Fruit fly (Drosophila melanogaster): Measurements from ENCODE around the gene CG17202.

CG17202 gene

dm6 chr3R:12422379-12422975, at the start of gene CG17202, which contains the start of gene Scgbeta:
TSS of gene CG17202 (plus strand) at chr3R:12422768.
TSS of gene Scgbeta (minus strand) at chr3R:12422429.
- TF ChIP-seq Hnf4 (GFP tag; optimal IDR thresholded peaks at IDR 0.05) (no peak), Hr83 (GFP tag; optimal IDR thresholded peaks at IDR 0.05; ENCODE audit: poor library complexity, severe bottlenecking) (peak; percentile 56), Abd-B (GFP tag; optimal IDR thresholded peaks at IDR 0.05) (no peak), rgr (GFP tag; optimal IDR thresholded peaks at IDR 0.05) (no peak), brk (GFP tag; optimal IDR thresholded peaks at IDR 0.05) (no peak)

DNA sequence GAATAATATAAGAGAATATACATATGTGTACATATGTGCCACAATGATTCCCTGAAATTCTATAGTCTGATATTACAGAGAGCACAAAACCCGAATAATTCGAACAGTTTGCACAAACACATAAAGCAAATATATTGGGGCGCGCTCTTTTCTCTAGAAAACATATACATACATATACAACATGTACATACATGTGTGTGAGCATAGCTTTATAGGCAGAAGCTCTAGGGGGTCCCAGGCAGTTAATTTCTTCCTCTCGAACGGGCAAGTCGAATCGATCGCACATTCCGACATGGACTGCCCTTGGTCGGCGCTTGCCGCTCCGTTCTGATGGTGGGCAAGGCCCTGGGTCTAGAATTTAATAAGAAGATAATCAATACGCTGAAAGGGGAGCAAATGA, 49.8 kb upstream of the CG17202 start, which contains the start of gene GstD3:
Gene GstD3 (plus strand): TSS at position 269 of the 400 bp plus-strand sequence.
- TF ChIP-seq brk (GFP tag; optimal IDR thresholded peaks at IDR 0.05) (no peak), usp (GFP tag; optimal IDR thresholded peaks at IDR 0.05) (no peak), Jra (GFP tag; optimal IDR thresholded peaks at IDR 0.05) (no peak), dl (GFP tag; optimal IDR thresholded peaks at IDR 0.05; ENCODE audit: insufficient read depth in 1 of 2, partially characterized antibody in 2 of 2) (no peak), woc (GFP tag; optimal IDR thresholded peaks at IDR 0.05) (no peak), Myc (optimal IDR thresholded peaks at IDR 0.05) (no peak), rgr (GFP tag; optimal IDR thresholded peaks at IDR 0.05) (no peak), ey (GFP tag; optimal IDR thresholded peaks at IDR 0.05) (no peak), Dfd (GFP tag; optimal IDR thresholded peaks at IDR 0.05) (no peak), psq (GFP tag; optimal IDR thresholded peaks at IDR 0.05) (no peak), Rel (GFP tag; optimal IDR thresholded peaks at IDR 0.05) (no peak), Rel (tag; optimal IDR thresholded peaks at IDR 0.05) (no peak), OdsH (GFP tag; optimal IDR thresholded peaks at IDR 0.05) (no peak), fru (GFP tag; optimal IDR thresholded peaks at IDR 0.05) (no peak), Dif (GFP tag; optimal IDR thresholded peaks at IDR 0.05; ENCODE audit: partially characterized antibody) (no peak), Mio (GFP tag; optimal IDR thresholded peaks at IDR 0.05) (no peak), Hr83 (GFP tag; optimal IDR thresholded peaks at IDR 0.05; ENCODE audit: poor library complexity, severe bottlenecking) (no peak)

- TF ChIP-seq dl (GFP tag; optimal IDR thresholded peaks at IDR 0.05; ENCODE audit: insufficient read depth in 1 of 2, partially characterized antibody in 2 of 2), result no peak
Observed at dm6 chr3R:12373800-12374199, 48.8 kb upstream of the CG17202 start, which contains the start of gene GstD4. TSS of gene GstD4 (plus strand) at chr3R:12374100.

- no peak for TF ChIP-seq Mio (GFP tag; optimal IDR thresholded peaks at IDR 0.05)
- TF ChIP-seq GATAd (GFP tag; optimal IDR thresholded peaks at IDR 0.05), result no peak
- TF ChIP-seq CG32264 (GFP tag; optimal IDR thresholded peaks at IDR 0.05), result no peak
- TF ChIP-seq psq (GFP tag; optimal IDR thresholded peaks at IDR 0.05), result no peak
- TF ChIP-seq ey (GFP tag; optimal IDR thresholded peaks at IDR 0.05), result no peak
- no peak for TF ChIP-seq Abd-B (GFP tag; optimal IDR thresholded peaks at IDR 0.05)
- TF ChIP-seq Dif (GFP tag; optimal IDR thresholded peaks at IDR 0.05; ENCODE audit: partially characterized antibody), result no peak
- no peak for TF ChIP-seq foxo (GFP tag; optimal IDR thresholded peaks at IDR 0.05)
- no peak for TF ChIP-seq usp (GFP tag; optimal IDR thresholded peaks at IDR 0.05)
- TF ChIP-seq Jra (GFP tag; optimal IDR thresholded peaks at IDR 0.05), result no peak
- no peak for TF ChIP-seq sv (GFP tag; optimal IDR thresholded peaks at IDR 0.05)
- no peak for TF ChIP-seq Sp1 (GFP tag; optimal IDR thresholded peaks at IDR 0.05)
- no peak for TF ChIP-seq dl (GFP tag; optimal IDR thresholded peaks at IDR 0.05; ENCODE audit: insufficient read depth in 1 of 2, partially characterized antibody in 2 of 2)
Observed at dm6 chr3R:12375258-12375783, 47.2 kb upstream of the CG17202 start, which contains the start of gene GstD5. TSS of gene GstD5 (plus strand) at chr3R:12375733.

- TF ChIP-seq fru (GFP tag; optimal IDR thresholded peaks at IDR 0.05) (no peak), Myc (optimal IDR thresholded peaks at IDR 0.05) (no peak), Mio (GFP tag; optimal IDR thresholded peaks at IDR 0.05) (no peak), Jra (GFP tag; optimal IDR thresholded peaks at IDR 0.05) (no peak), pan (optimal IDR thresholded peaks at IDR 0.05) (no peak), sage (GFP tag; optimal IDR thresholded peaks at IDR 0.05) (no peak), HLH106 (tag; optimal IDR thresholded peaks at IDR 0.05) (no peak)
Observed at dm6 chr3R:12376828-12377227, 45.7 kb upstream of the CG17202 start, which contains the start of gene GstD6. TSS of gene GstD6 (plus strand) at chr3R:12377128.

dm6 chr3R:12378200-12378599, 44.4 kb upstream of the CG17202 start, which contains the start of gene GstD7:
TSS of gene GstD7 (plus strand) at chr3R:12378500.
- TF ChIP-seq Dfd (GFP tag; optimal IDR thresholded peaks at IDR 0.05) (no peak), jim (GFP tag; optimal IDR thresholded peaks at IDR 0.05) (no peak), psq (GFP tag; optimal IDR thresholded peaks at IDR 0.05) (no peak), ey (GFP tag; optimal IDR thresholded peaks at IDR 0.05) (no peak), Abd-B (GFP tag; optimal IDR thresholded peaks at IDR 0.05) (no peak), br (GFP tag; optimal IDR thresholded peaks at IDR 0.05) (no peak), Myc (optimal IDR thresholded peaks at IDR 0.05) (no peak), Hr78 (GFP tag; optimal IDR thresholded peaks at IDR 0.05) (no peak), fru (GFP tag; optimal IDR thresholded peaks at IDR 0.05) (no peak)
